Fruit fly (Drosophila melanogaster): Measurements from ENCODE around the gene CG9686.

CG9686 gene

DNA sequence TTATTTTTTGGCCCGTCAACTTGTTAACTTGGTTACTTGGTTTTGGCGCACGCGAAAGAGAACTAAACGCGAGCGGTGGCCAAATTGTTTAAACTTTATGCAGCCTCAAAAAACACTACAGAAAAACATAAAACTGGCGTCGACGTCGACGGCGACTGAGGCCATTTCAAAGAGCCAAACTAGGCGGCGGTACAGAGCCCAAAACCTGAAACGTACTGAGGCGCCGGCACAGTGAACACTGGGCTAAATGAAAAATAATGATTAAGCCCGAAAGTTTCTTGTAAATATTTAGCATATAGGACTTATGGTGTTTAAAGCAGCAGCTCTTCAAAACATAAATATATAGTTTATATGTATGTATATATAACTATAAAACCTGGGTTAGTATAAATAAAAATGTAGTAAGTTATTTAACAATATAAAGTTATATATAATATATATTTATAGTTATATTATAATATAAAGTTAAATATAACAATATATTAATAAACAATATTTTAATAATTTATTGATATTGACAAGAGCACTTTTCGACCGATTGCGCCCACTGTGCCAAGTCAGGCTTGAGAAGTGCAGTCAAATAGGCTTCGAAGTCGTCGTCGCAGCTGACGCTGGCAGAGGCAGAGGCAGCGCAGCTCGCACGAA lies 20.0 kb downstream of the CG9686 start, which contains the start of gene CG15249 (continued):
- TF ChIP-seq CG10565 (GFP tag; optimal IDR thresholded peaks at IDR 0.05) (no peak), tll (GFP tag; optimal IDR thresholded peaks at IDR 0.05) (no peak), Kr (GFP tag; optimal IDR thresholded peaks at IDR 0.05) (no peak), CG11456 (GFP tag; IDR thresholded peaks at IDR 0.05) (no peak), CG16863 (GFP tag; optimal IDR thresholded peaks at IDR 0.05) (no peak), CG10147 (GFP tag; optimal IDR thresholded peaks at IDR 0.05) (no peak), E2f2 (GFP tag; IDR thresholded peaks at IDR 0.05) (peak; percentile 33; the same call in 1 of the 2 replicates), odd (GFP tag; optimal IDR thresholded peaks at IDR 0.05) (peak; percentile 69), CG18599 (GFP tag; optimal IDR thresholded peaks at IDR 0.05) (peak; percentile 49)

DNA sequence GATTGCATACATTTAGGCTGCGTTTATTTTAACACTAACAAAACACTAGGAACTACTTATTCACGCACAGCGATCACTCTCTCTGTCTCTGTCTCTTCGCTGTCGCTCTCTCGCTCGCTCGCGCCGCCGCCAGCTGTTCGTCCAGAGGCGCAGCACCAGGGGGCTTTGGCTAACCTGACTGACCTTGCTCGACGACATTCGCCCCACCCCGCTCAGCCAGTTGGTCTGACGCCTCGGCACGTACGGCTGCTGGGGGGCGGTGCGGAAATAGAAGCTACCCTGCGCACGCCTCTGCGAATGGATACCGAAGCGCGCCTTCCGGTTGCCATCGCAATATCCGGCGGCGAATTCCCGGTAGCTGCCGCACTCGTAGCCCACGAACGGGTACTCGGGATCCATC lies 29.7 kb downstream of the CG9686 start:
- TF ChIP-seq CG7963 (GFP tag; IDR thresholded peaks at IDR 0.05; ENCODE audit: partially characterized antibody), result no peak
- peak; percentile 39; the same call in 1 of the 2 replicates for TF ChIP-seq CG14441 (GFP tag; IDR thresholded peaks at IDR 0.05)
- TF ChIP-seq dati (GFP tag; IDR thresholded peaks at IDR 0.05), result no peak
- no peak for TF ChIP-seq HLH3B (GFP tag; IDR thresholded peaks at IDR 0.05)
- TF ChIP-seq seq (GFP tag; IDR thresholded peaks at IDR 0.05), result 0 out of 2 replicates have a peak, but pooled peaks have one; percentile 18
- no peak for TF ChIP-seq Sox100B (GFP tag; optimal IDR thresholded peaks at IDR 0.05)
- TF ChIP-seq gsb (GFP tag; IDR thresholded peaks at IDR 0.05), result no peak
- peak; percentile 43; the same call in 1 of the 3 replicates for TF ChIP-seq ci (GFP tag; IDR thresholded peaks at IDR 0.05)
- peak; percentile 65 for TF ChIP-seq CG3995 (GFP tag; optimal IDR thresholded peaks at IDR 0.05)
- peak; percentile 13; the same call in 1 of the 2 replicates for TF ChIP-seq CG10366 (GFP tag; IDR thresholded peaks at IDR 0.05)
- TF ChIP-seq tio (GFP tag; optimal IDR thresholded peaks at IDR 0.05), result no peak
- peak; percentile 43; the same call in 1 of the 2 replicates for TF ChIP-seq lmd (GFP tag; IDR thresholded peaks at IDR 0.05)
- TF ChIP-seq ap (GFP tag; IDR thresholded peaks at IDR 0.05), result peak; percentile 31; the same call in 1 of the 2 replicates
- TF ChIP-seq sob (GFP tag; IDR thresholded peaks at IDR 0.05), result no peak
- no peak for TF ChIP-seq mld (GFP tag; IDR thresholded peaks at IDR 0.05; ENCODE audit: partially characterized antibody)
- no peak for TF ChIP-seq CG4617 (GFP tag; optimal IDR thresholded peaks at IDR 0.05; ENCODE audit: borderline replicate concordance)
- peak; percentile 19; the same call in 1 of the 2 replicates for TF ChIP-seq CG32532 (GFP tag; IDR thresholded peaks at IDR 0.05)
- TF ChIP-seq Ada2b (GFP tag; IDR thresholded peaks at IDR 0.05), result peak; percentile 37; the same call in 1 of the 2 replicates
- TF ChIP-seq psq (GFP tag; optimal IDR thresholded peaks at IDR 0.05), result no peak
- no peak for TF ChIP-seq az2 (GFP tag; optimal IDR thresholded peaks at IDR 0.05)
- 0 out of 3 replicates have a peak, but pooled peaks have one; percentile 26 for TF ChIP-seq CG7357 (GFP tag; IDR thresholded peaks at IDR 0.05)
- TF ChIP-seq sr (GFP tag; IDR thresholded peaks at IDR 0.05), result peak; percentile 21; the same call in 1 of the 3 replicates
- peak; percentile 37; the same call in 1 of the 2 replicates for TF ChIP-seq ttk (GFP tag; IDR thresholded peaks at IDR 0.05)
- TF ChIP-seq Rfx (GFP tag; IDR thresholded peaks at IDR 0.05), result peak; percentile 64
- TF ChIP-seq peb (GFP tag; IDR thresholded peaks at IDR 0.05), result no peak
- peak; percentile 9; the same call in 1 of the 2 replicates for TF ChIP-seq E2f1 (GFP tag; IDR thresholded peaks at IDR 0.05)
- no peak for TF ChIP-seq rib (GFP tag; IDR thresholded peaks at IDR 0.05)
- TF ChIP-seq zen2 (GFP tag; IDR thresholded peaks at IDR 0.05; ENCODE audit: partially characterized antibody), result no peak
- no peak for TF ChIP-seq Side (GFP tag; optimal IDR thresholded peaks at IDR 0.05)
- 0 out of 3 replicates have a peak, but pooled peaks have one; percentile 28 for TF ChIP-seq ase (GFP tag; IDR thresholded peaks at IDR 0.05)
- peak; percentile 2 for TF ChIP-seq Antp (GFP tag; optimal IDR thresholded peaks at IDR 0.05)
- 0 out of 2 replicates have a peak, but pooled peaks have one; percentile 32 for TF ChIP-seq CG32772 (GFP tag; IDR thresholded peaks at IDR 0.05)
- TF ChIP-seq Rx (GFP tag; IDR thresholded peaks at IDR 0.05), result 0 out of 2 replicates have a peak, but pooled peaks have one; percentile 15
- TF ChIP-seq lab (GFP tag; optimal IDR thresholded peaks at IDR 0.05), result no peak
- no peak for TF ChIP-seq br (optimal IDR thresholded peaks at IDR 0.05)
- TF ChIP-seq crp (GFP tag; optimal IDR thresholded peaks at IDR 0.05), result peak in 1 of 2 experiments; percentile 13
- TF ChIP-seq CG18599 (GFP tag; optimal IDR thresholded peaks at IDR 0.05), result no peak
- no peak for TF ChIP-seq Meics (GFP tag; optimal IDR thresholded peaks at IDR 0.05)
- TF ChIP-seq CG14667 (GFP tag; IDR thresholded peaks at IDR 0.05), result no peak
- TF ChIP-seq CG9797 (GFP tag; optimal IDR thresholded peaks at IDR 0.05), result no peak
- TF ChIP-seq CG4404 (GFP tag; IDR thresholded peaks at IDR 0.05), result no peak

Data from whole organism, embryonic.